Worm (Caenorhabditis elegans): ENCODE results near the gene M01H9.5.

Gene M01H9.5

DNA sequence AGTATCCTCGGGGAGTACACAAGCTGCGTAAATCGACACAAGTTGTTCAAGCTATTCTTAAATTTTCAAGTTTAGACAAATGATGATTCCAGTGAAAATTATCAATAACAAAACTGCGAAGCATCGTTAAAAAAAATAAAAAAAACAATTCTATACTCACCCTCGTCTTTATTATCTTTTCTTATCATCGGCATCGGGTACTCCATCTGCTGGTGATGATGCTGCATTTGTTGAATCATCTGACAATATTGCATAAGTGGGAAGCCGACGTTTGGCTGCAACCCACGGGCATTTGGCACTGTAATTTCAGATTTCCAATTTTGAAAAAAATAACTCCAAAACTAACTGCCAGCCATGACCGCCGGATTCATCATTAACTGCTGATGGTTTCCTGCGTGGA, 16.0 kb downstream of the M01H9.5 start:
- no peak for TF ChIP-seq unc-55 (GFP tag; optimal IDR thresholded peaks at IDR 0.05)
- TF ChIP-seq fkh-10 (GFP tag; optimal IDR thresholded peaks at IDR 0.05): no peak
- no peak for TF ChIP-seq zip-5 (tag; optimal IDR thresholded peaks at IDR 0.05)
- TF ChIP-seq ceh-14 (tag; optimal IDR thresholded peaks at IDR 0.05): no peak
- TF ChIP-seq ceh-24 (tag; optimal IDR thresholded peaks at IDR 0.05): no peak
- no peak for TF ChIP-seq ceh-6 (GFP tag; optimal IDR thresholded peaks at IDR 0.05)
- no peak for TF ChIP-seq ceh-30 (tag; optimal IDR thresholded peaks at IDR 0.05)
- TF ChIP-seq pqm-1 (tag; optimal IDR thresholded peaks at IDR 0.05): no peak
- TF ChIP-seq ceh-9 (tag; optimal IDR thresholded peaks at IDR 0.05): no peak
- no peak for TF ChIP-seq C38D4.7 (GFP tag; optimal IDR thresholded peaks at IDR 0.05)
- no peak for TF ChIP-seq gmeb-2 (tag; optimal IDR thresholded peaks at IDR 0.05)
- no peak for TF ChIP-seq pha-2 (tag; optimal IDR thresholded peaks at IDR 0.05)
- no peak for TF ChIP-seq tbx-7 (tag; optimal IDR thresholded peaks at IDR 0.05)

DNA sequence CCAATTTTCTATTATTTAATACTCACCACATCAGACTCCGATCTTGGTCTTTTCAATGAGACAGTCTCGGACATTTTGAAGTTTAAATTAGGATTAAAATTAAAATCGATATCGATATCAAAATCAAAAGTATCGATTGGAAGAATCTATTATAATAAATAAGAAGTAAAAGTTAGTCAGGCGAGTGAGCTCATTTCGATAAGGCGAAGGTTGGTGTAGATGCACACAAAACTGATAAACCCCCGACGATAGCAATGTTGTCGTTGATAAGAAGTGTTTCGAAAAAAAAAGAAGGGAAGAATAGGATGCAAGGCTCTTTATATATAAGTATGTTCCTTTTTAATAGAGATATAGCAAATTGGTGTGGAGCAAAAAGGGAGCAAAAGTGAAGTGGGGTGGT, 17.2 kb downstream of the M01H9.5 start, which contains the start of gene M01H9.4:
M01H9.4 (minus strand) TSS at position 379 of the 400 bp plus-strand sequence.
- TF ChIP-seq nhr-11 (tag; optimal IDR thresholded peaks at IDR 0.05) (no peak), eyg-1 (tag; optimal IDR thresholded peaks at IDR 0.05) (no peak), unc-42 (tag; optimal IDR thresholded peaks at IDR 0.05) (no peak), sox-4 (tag; optimal IDR thresholded peaks at IDR 0.05) (no peak), ztf-16 (tag; optimal IDR thresholded peaks at IDR 0.05) (no peak), elt-2 (tag; optimal IDR thresholded peaks at IDR 0.05) (peak; percentile 98), pqm-1 (tag; optimal IDR thresholded peaks at IDR 0.05) (peak; percentile 4), ceh-48 (tag; optimal IDR thresholded peaks at IDR 0.05) (no peak), sdc-2 (tag; optimal IDR thresholded peaks at IDR 0.05) (no peak)

DNA sequence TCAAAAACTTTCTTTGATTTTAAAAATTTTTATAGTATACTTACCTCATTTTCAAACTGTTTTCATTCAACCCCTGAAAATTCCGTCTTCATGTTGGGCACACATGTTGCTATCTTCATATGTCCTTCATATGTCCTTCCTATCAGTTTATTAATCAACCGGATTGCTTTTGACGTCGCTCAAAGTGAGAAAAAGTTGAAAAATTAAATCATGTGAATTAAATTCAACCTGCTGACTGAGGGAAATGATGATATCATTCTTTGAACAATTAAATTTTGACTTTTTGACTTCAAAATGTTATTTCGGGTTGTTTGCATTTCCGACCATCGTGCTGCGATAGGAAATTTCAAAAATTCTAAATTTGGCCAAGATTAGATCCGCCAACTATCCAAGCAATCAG, 19.3 kb downstream of the M01H9.5 start:
- TF ChIP-seq pax-1 (tag; optimal IDR thresholded peaks at IDR 0.05): no peak
- TF ChIP-seq sox-4 (tag; optimal IDR thresholded peaks at IDR 0.05): no peak
- no peak for TF ChIP-seq hlh-8 (tag; optimal IDR thresholded peaks at IDR 0.05)
- no peak for TF ChIP-seq che-1 (tag; optimal IDR thresholded peaks at IDR 0.05)
- no peak for TF ChIP-seq ceh-24 (tag; optimal IDR thresholded peaks at IDR 0.05)
- TF ChIP-seq ceh-9 (tag; optimal IDR thresholded peaks at IDR 0.05): no peak
- no peak for TF ChIP-seq K09A11.1 (tag; optimal IDR thresholded peaks at IDR 0.05; ENCODE audit: insufficient read depth)
- TF ChIP-seq zip-5 (tag; optimal IDR thresholded peaks at IDR 0.05): no peak
- no peak for TF ChIP-seq ceh-31 (tag; optimal IDR thresholded peaks at IDR 0.05)
- TF ChIP-seq syd-9 (tag; optimal IDR thresholded peaks at IDR 0.05): no peak

DNA sequence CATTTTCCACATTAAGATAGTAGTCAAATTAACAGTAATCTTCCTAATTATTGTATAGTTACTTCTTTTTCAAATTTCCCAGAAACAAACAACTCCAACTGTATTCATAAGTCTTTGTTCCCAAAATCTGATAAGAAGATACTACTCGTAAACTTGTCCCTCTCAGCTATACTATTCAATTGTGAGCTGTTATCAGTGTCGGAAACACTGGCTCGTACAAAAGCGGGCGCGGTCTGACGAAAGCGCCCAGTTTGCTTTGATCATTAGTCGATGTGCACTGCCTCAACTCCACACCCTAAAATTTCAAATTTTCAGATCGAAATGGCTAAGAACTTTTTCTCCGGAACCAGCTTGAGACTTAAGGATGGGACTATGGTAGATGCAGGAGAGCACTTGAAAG, 21.5 kb downstream of the M01H9.5 start, which contains the start of gene trx-3:
trx-3 (plus strand) TSS at position 291 of the 400 bp plus-strand sequence.
- TF ChIP-seq C08G9.2 (tag; optimal IDR thresholded peaks at IDR 0.05) (no peak), pha-2 (tag; optimal IDR thresholded peaks at IDR 0.05) (no peak), ceh-30 (tag; optimal IDR thresholded peaks at IDR 0.05) (no peak), fax-1 (tag; optimal IDR thresholded peaks at IDR 0.05) (no peak), pat-9 (tag; optimal IDR thresholded peaks at IDR 0.05) (no peak), elt-2 (tag; optimal IDR thresholded peaks at IDR 0.05) (no peak)

DNA sequence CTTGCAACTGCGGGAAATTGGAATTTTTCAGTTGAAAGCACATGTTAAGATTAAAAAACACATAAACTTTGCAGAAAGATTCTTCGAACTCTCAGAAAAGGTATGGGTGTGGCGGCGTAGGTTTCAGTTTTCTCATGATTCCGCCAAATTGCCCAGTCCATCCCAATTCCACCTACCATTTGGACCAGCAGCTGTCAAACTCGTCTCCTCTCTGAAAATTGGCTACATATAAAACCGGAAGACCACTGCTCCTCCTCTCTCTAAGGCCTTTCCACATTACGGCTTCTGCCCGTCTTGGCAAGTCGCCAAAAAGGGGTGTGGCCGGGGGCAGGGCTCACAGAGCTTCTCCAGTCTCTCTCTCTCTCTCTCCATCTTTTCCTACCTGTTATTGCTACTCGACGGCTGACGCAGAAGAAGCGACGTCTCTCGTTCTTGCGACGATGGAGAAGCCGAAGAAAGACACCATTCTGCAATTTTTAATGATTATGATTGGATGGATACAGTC, 24.9 kb downstream of the M01H9.5 start, which contains the start of gene ZK180.7:
ZK180.7 (plus strand) TSS at position 395 of the 505 bp plus-strand sequence.
- no peak for TF ChIP-seq gmeb-2 (tag; optimal IDR thresholded peaks at IDR 0.05)
- TF ChIP-seq eyg-1 (tag; optimal IDR thresholded peaks at IDR 0.05): no peak
- TF ChIP-seq ceh-30 (tag; optimal IDR thresholded peaks at IDR 0.05): no peak

DNA sequence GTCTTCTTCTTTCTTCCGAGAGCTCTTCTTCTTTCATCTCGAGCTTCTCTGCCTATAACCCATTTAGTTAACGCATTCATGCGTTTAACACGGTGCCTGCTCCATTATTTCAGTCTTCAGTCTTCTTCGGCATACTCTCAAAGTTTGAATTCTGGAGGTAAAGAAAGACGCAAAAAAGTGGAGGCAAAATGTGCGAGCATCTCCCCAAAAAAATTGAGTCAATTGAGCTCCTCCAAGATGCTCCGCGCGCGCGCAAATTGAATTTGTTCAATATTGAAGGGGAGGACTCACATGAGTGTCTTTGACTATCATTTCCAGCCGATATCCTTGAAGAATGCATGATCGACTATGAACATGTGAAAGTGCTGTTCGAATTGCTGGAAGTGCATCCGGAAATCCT, 39.8 kb downstream of the M01H9.5 start:
- TF ChIP-seq unc-42 (tag; optimal IDR thresholded peaks at IDR 0.05) (peak; percentile 96), ceh-31 (tag; optimal IDR thresholded peaks at IDR 0.05) (peak; percentile 51), ceh-6 (GFP tag; optimal IDR thresholded peaks at IDR 0.05) (no peak)

Data from whole organism, late embryonic.